Worm (Caenorhabditis elegans) whole organism, L4/young adult: ENCODE results near the gene W02A2.8.

Experiments
- W03F9.2 ChIP-seq: fragments of 150-350 bp; optimal IDR thresholded peaks from 2 replicates; lab custom pipeline; 2014; ENCODE audit warnings: missing biosample characterization, missing genetic modification characterization
- dao-5 ChIP-seq: sonication (generic microtip); optimal IDR thresholded peaks from 2 replicates; lab custom pipeline; 2016; ENCODE audit warnings: missing genotype, missing genetic modification characterization, moderate library complexity, missing compliant biosample characterization
- him-1 ChIP-seq: sonication (generic microtip); optimal IDR thresholded peaks from 2 replicates; lab custom pipeline; 2016; ENCODE audit warnings: missing genotype, missing genetic modification reagents, missing genetic modification characterization, missing compliant biosample characterization

DNA sequence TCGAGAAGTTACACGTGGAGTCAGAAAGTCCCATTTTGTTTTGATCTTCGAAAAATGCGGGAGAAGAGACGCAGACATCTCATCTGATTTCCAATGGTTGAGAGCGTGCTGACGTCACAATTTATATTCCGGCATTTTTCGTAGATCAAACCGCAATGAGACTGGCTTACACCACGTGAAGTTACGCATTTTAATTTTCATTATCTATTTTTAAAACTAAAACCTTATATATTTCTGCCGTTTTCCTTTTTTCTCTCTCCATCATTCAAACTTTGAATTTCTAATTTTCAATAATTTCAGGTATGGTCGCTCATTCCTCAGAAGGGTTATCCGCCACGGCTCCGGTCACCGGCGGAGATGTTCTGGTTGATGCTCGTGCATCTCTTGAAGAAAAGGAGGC, 43.0 kb downstream of the W02A2.8 start, which contains the start of gene fat-1:
- TF ChIP-seq him-1 (tag; lab: Kevin White, UChicago): no peak
- no peak for TF ChIP-seq W03F9.2 (tag; lab: Kevin White, UChicago)
- TF ChIP-seq dao-5 (tag; lab: Kevin White, UChicago): no peak
